Worm (Caenorhabditis elegans) whole organism, young adult: ENCODE measurements around the gene C08E3.14.
"Not testable (repeated sequence)": the region's sequence is repeated elsewhere in the genome, so short reads cannot be mapped to it uniquely, and the experiment has no call there.

Source experiments
- D2030.7 ChIP-seq: fragments of 200-800 bp; sonication (Bioruptor generic); IDR thresholded peaks from 2 replicates; pipeline ENCODE4 v1.3.6; 2022; ENCODE audit warnings: missing genetic modification reagents, missing genetic modification characterization, missing compliant biosample characterization
- F33H1.4 ChIP-seq: fragments of 200-800 bp; sonication (Bioruptor generic); IDR thresholded peaks from 2 replicates; pipeline ENCODE4 v1.3.6; 2022; ENCODE audit warnings: missing genetic modification reagents, missing genetic modification characterization, missing compliant biosample characterization
- F49E8.2 ChIP-seq: sonication (generic microtip); optimal IDR thresholded peaks from 3 replicates; lab custom pipeline; 2017; ENCODE audit warnings: missing genetic modification characterization, mild to moderate bottlenecking, missing compliant biosample characterization, antibody characterized with exemption, moderate library complexity; ENCODE audit not compliant: insufficient read depth
- T26A5.8 ChIP-seq: sonication (generic microtip); optimal IDR thresholded peaks from 2 replicates; lab custom pipeline; 2016; ENCODE audit warnings: missing genetic modification characterization, missing compliant biosample characterization
- Y95B8A.8 ChIP-seq: fragments of 200-800 bp; sonication (Bioruptor generic); IDR thresholded peaks from 2 replicates; pipeline ENCODE4 v1.3.6; 2022; ENCODE audit warnings: missing genetic modification reagents, missing genetic modification characterization, missing compliant biosample characterization
- akir-1 ChIP-seq: fragments of 200-800 bp; sonication (Bioruptor generic); optimal IDR thresholded peaks from 2 replicates; lab custom pipeline; 2018; ENCODE audit warnings: mild to moderate bottlenecking, missing genetic modification characterization, moderate library complexity, missing compliant biosample characterization
- ama-1 ChIP-seq, 3 experiments: fragments of 150-350 bp in 1 of 3; sonication (generic microtip) in 2 of 3; optimal IDR thresholded peaks; 2 replicates each; lab custom pipeline; 2014 to 2018; ENCODE audit warnings: missing biosample characterization in 2 of 3, missing genetic modification characterization in 2 of 3, missing genetic modification reagents in 2 of 3
- aptf-2 ChIP-seq: fragments of 200-800 bp; sonication (Bioruptor generic); conservative IDR thresholded peaks from 2 replicates; pipeline ENCODE4 v1.3.6; 2022; ENCODE audit warnings: missing genetic modification reagents, missing genetic modification characterization, missing compliant biosample characterization
- atf-7 ChIP-seq: sonication (generic microtip); optimal IDR thresholded peaks from 2 replicates; lab custom pipeline; 2017; ENCODE audit warnings: mild to moderate bottlenecking, missing genetic modification characterization, missing compliant biosample characterization
- athp-1 ChIP-seq: sonication (generic microtip); optimal IDR thresholded peaks from 2 replicates; lab custom pipeline; 2017; ENCODE audit warnings: mild to moderate bottlenecking, missing genetic modification characterization, missing compliant biosample characterization
- attf-3 ChIP-seq: fragments of 200-800 bp; sonication (Bioruptor generic); conservative IDR thresholded peaks from 2 replicates; pipeline ENCODE4 v1.3.6; 2022; ENCODE audit warnings: missing genetic modification reagents, missing genetic modification characterization, missing compliant biosample characterization
- attf-5 ChIP-seq: fragments of 200-800 bp; sonication (Bioruptor generic); optimal IDR thresholded peaks from 2 replicates; lab custom pipeline; 2018; ENCODE audit warnings: mild to moderate bottlenecking, missing genetic modification characterization, missing compliant biosample characterization
- attf-6 ChIP-seq: fragments of 200-800 bp; sonication (Bioruptor generic); IDR thresholded peaks from 2 replicates; pipeline ENCODE4 v1.3.6; 2022; ENCODE audit warnings: missing genetic modification reagents, missing genetic modification characterization, missing compliant biosample characterization
- cebp-1 ChIP-seq, 2 experiments: fragments of 200-800 bp in 1 of 2; sonication (Bioruptor generic) in 1 of 2; sonication (generic microtip) in 1 of 2; IDR thresholded peaks in 1 of 2; optimal IDR thresholded peaks in 1 of 2; 2 replicates each; pipeline versions ENCODE4 v1.3.6 to Lab custom; 2017 to 2022; ENCODE audit warnings: missing compliant biosample characterization in 2 of 2, missing genetic modification characterization in 2 of 2, mild to moderate bottlenecking in 1 of 2, missing genetic modification reagents in 1 of 2, moderate library complexity in 1 of 2
- ceh-91 ChIP-seq: fragments of 200-800 bp; sonication (Bioruptor generic); IDR thresholded peaks from 2 replicates; pipeline ENCODE4 v1.3.6; 2022; ENCODE audit warnings: missing genetic modification reagents, missing genetic modification characterization, missing compliant biosample characterization
- dox-1 ChIP-seq: fragments of 200-800 bp; sonication (Bioruptor generic); IDR thresholded peaks from 2 replicates; pipeline ENCODE4 v1.3.6; 2022; ENCODE audit warnings: missing genetic modification reagents, missing genetic modification characterization, missing compliant biosample characterization
- fkh-3 ChIP-seq: sonication (generic microtip); optimal IDR thresholded peaks from 2 replicates; lab custom pipeline; 2016; ENCODE audit warnings: mild to moderate bottlenecking, missing genetic modification characterization, missing compliant biosample characterization
- hmg-1.2 ChIP-seq: fragments of 200-800 bp; sonication (Bioruptor generic); IDR thresholded peaks from 2 replicates; pipeline ENCODE4 v1.3.6; 2022; ENCODE audit warnings: missing genetic modification reagents, missing genetic modification characterization, missing compliant biosample characterization
- let-607 ChIP-seq, 2 experiments: fragments of 200-800 bp in 1 of 2; sonication (Bioruptor generic) in 1 of 2; sonication (generic microtip) in 1 of 2; optimal IDR thresholded peaks; 2 replicates each; lab custom pipeline; 2016 to 2018; ENCODE audit warnings: mild to moderate bottlenecking in 2 of 2, missing compliant biosample characterization in 2 of 2, missing genetic modification characterization in 2 of 2, moderate library complexity in 2 of 2, missing genotype in 1 of 2
- lir-1 ChIP-seq: fragments of 200-800 bp; sonication (Bioruptor generic); conservative IDR thresholded peaks from 2 replicates; pipeline ENCODE4 v1.3.6; 2022; ENCODE audit warnings: missing genetic modification reagents, missing genetic modification characterization, missing compliant biosample characterization
- lsl-1 ChIP-seq: fragments of 200-800 bp; sonication (Bioruptor generic); optimal IDR thresholded peaks from 2 replicates; lab custom pipeline; 2018; ENCODE audit warnings: mild to moderate bottlenecking, missing genetic modification characterization, moderate library complexity, missing compliant biosample characterization
- madf-6 ChIP-seq: fragments of 200-800 bp; sonication (Bioruptor generic); IDR thresholded peaks from 2 replicates; pipeline ENCODE4 v1.3.6; 2022; ENCODE audit warnings: missing genetic modification reagents, missing genetic modification characterization, missing compliant biosample characterization
- madf-8 ChIP-seq: fragments of 200-800 bp; sonication (Bioruptor generic); conservative IDR thresholded peaks from 2 replicates; pipeline ENCODE4 v1.3.6; 2022; ENCODE audit warnings: missing genetic modification reagents, missing genetic modification characterization, missing compliant biosample characterization
- mcd-1 ChIP-seq: fragments of 200-800 bp; sonication (Bioruptor generic); IDR thresholded peaks from 2 replicates; pipeline ENCODE4 v1.3.6; 2022; ENCODE audit warnings: missing genetic modification reagents, missing genetic modification characterization, missing compliant biosample characterization
- nhr-179 ChIP-seq: sonication (generic microtip); optimal IDR thresholded peaks from 2 replicates; lab custom pipeline; 2016; ENCODE audit warnings: mild to moderate bottlenecking, missing genetic modification characterization, missing compliant biosample characterization
- nhr-80 ChIP-seq: sonication (generic microtip); optimal IDR thresholded peaks from 2 replicates; lab custom pipeline; 2016; ENCODE audit warnings: missing genetic modification characterization, missing compliant biosample characterization
- rcor-1 ChIP-seq: fragments of 200-800 bp; sonication (Bioruptor generic); IDR thresholded peaks from 2 replicates; pipeline ENCODE4 v1.3.6; 2022; ENCODE audit warnings: missing genetic modification reagents, missing genetic modification characterization, missing compliant biosample characterization
- tbp1 ChIP-seq: fragments of 200-800 bp; sonication (Bioruptor generic); optimal IDR thresholded peaks from 2 replicates; lab custom pipeline; 2018; ENCODE audit warnings: mild to moderate bottlenecking, missing genetic modification characterization, missing compliant biosample characterization

Gene C08E3.14

ce11 chrII:1657202-1657601 lies 31.4 kb downstream of the C08E3.14 start, which contains the start of gene ZC204.12:
TSS of gene ZC204.12 (minus strand) at chrII:1657302.
- TF ChIP-seq fkh-3 (tag; lab: Kevin White, UChicago) (no peak), nhr-179 (tag; lab: Kevin White, UChicago) (no peak), ama-1 (optimal IDR thresholded peaks at IDR 0.05; lab: Kevin White, UChicago) (no peak), ama-1 (GFP tag; optimal IDR thresholded peaks at IDR 0.05; lab: Kevin White, UChicago) (no peak), F49E8.2 (tag; lab: Kevin White, UChicago) (no peak), athp-1 (tag; lab: Kevin White, UChicago) (no peak), cebp-1 (GFP tag; IDR thresholded peaks at IDR 0.05; lab: Robert Waterston, UW) (no peak), cebp-1 (tag; optimal IDR thresholded peaks at IDR 0.05; lab: Kevin White, UChicago) (no peak)
- TF ChIP-seq, all 124 proteins: peak for 0

DNA sequence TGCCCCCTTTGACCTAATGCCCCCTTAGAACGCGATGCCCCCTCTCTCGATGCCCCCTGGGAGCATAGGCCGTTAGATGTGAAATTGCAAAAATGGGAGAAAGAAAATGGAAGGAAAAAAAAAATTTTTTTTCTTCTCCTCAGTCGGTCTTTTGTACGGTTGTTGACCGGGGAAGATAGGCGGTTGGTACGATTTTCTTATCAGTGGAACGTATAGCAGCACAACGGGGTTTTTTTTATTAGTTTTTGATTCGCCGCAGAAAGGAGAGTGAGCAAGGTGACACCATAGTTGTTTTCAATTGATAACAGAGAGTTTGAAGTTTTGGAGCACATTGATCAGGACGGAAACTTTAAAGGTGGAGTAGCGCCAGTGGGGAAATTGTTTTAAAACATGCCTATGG lies 34.0 kb downstream of the C08E3.14 start:
- TF ChIP-seq nhr-80 (tag; lab: Kevin White, UChicago) (peak; percentile 75), dox-1 (GFP tag; lab: Robert Waterston, UW) (peak; percentile 67; the same call in 1 of the 2 replicates)

ce11 chrII:1660888-1661287 lies 35.1 kb downstream of the C08E3.14 start, which contains the start of gene ZC204.13:
TSS of gene ZC204.13 (minus strand) at chrII:1660988.
- TF ChIP-seq hmg-1.2; akir-1 (GFP tag; lab: Kevin White, UChicago); attf-6 (GFP tag; lab: Robert Waterston, UW): not testable (repeated sequence)

DNA sequence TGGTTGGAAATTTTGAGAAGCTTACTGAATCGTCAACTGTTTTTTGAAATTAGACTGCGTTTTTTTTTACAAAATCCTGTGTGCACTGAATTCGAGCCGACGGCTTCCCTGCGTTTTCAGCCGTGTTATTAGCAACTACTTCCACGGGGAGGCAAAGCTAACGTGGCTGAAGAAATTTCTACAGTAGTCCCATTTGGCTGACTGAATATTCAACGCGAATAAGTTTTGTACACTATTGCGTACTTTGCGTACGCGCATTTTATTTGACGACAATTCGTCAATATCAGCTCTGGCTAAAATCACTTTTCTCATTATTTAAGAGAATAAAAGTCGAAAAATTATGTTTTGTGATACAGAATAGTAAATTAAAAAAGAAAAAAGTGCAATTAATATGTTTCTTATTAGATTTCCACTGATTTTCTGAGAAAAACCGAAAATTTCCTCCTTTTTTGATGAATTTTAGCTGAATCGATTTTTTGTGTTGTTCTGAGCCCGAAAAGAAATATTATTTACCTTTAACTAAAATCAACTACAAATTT lies 35.6 kb downstream of the C08E3.14 start:
- peak; percentile 22 for TF ChIP-seq lsl-1 (GFP tag; lab: Kevin White, UChicago)
- TF ChIP-seq F33H1.4 (GFP tag; lab: Robert Waterston, UW), result peak; percentile 30; the same call in 1 of the 2 replicates
- TF ChIP-seq hmg-1.2, result peak; percentile 91
- peak; percentile 56 for TF ChIP-seq madf-6
- TF ChIP-seq madf-8 (GFP tag; lab: Robert Waterston, UW), result peak; percentile 53
- peak; percentile 44; the same call in 1 of the 2 replicates for TF ChIP-seq attf-3 (GFP tag; lab: Robert Waterston, UW)
- TF ChIP-seq D2030.7 (GFP tag; lab: Robert Waterston, UW), result peak; percentile 63
- 0 out of 2 replicates have a peak, but pooled peaks have one; percentile 58 for TF ChIP-seq aptf-2
- peak; percentile 62 for TF ChIP-seq ceh-91 (GFP tag; lab: Robert Waterston, UW)
- peak; percentile 80 for TF ChIP-seq mcd-1
- peak; percentile 85 for TF ChIP-seq dox-1 (GFP tag; lab: Robert Waterston, UW)
- TF ChIP-seq let-607 (tag; optimal IDR thresholded peaks at IDR 0.05; lab: Kevin White, UChicago), result peak in 1 of 2 experiments; percentile 28
- 0 out of 2 replicates have a peak, but pooled peaks have one; percentile 53 for TF ChIP-seq Y95B8A.8
- peak; percentile 63; the same call in 1 of the 2 replicates for TF ChIP-seq rcor-1 (GFP tag; lab: Robert Waterston, UW)

DNA sequence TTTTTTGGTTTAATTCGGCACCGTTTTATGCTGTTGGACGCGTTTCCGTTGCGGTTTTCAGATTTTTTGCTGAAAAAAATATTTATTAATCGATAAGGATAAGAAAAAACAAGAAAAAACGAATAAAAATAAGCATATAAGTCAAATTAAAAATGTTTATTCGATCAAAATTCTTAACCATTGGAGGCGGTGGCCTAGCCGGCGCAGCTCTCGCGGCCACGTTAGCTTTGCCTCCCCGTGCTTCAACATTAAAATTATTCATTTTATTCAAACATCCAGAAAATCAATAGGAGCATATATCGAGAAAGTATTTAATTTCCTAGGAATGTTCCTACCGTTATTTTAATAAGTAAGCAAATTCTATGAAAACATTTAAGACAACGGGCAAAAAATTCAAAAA lies 37.1 kb downstream of the C08E3.14 start, which contains the start of gene ZC204.14:
Gene ZC204.14, minus strand, starts transcription at position 69 of the 400 bp plus-strand sequence.
- TF ChIP-seq athp-1 (tag; lab: Kevin White, UChicago) (no peak), hmg-1.2 (peak; percentile 77)

- no peak for TF ChIP-seq lir-1
- peak; percentile 22; the same call in 1 of the 2 replicates for TF ChIP-seq dox-1 (GFP tag; lab: Robert Waterston, UW)
- TF ChIP-seq tbp1 (GFP tag; lab: Kevin White, UChicago), result peak; percentile 15
- peak; percentile 53; the same call in 1 of the 2 replicates for TF ChIP-seq hmg-1.2
- peak; percentile 61 for TF ChIP-seq attf-5
- peak; percentile 90 for TF ChIP-seq atf-7
- TF ChIP-seq let-607 (tag; optimal IDR thresholded peaks at IDR 0.05; lab: Kevin White, UChicago), result peak in 1 of 2 experiments; percentile 3
- no peak for TF ChIP-seq T26A5.8 (tag; lab: Kevin White, UChicago)
- peak; percentile 57 for TF ChIP-seq nhr-80 (tag; lab: Kevin White, UChicago)
Observed at ce11 chrII:1663516-1663915, 37.8 kb downstream of the C08E3.14 start, which contains the start of gene duxl-1. TSS of gene duxl-1 (plus strand) at chrII:1663699.
